Fruit fly (Drosophila melanogaster) whole organism, embryonic: ENCODE data around the gene Atu.

Experiments
- ATbp ChIP-seq: fragments of 200-800 bp; sonication (Bioruptor generic); optimal IDR thresholded peaks from 2 replicates; lab custom pipeline; 2017; ENCODE audit warnings: missing biosample characterization, mild to moderate bottlenecking, missing genetic modification characterization, missing genetic modification reagents
- CG10979 ChIP-seq: fragments of 200-800 bp; sonication (Bioruptor generic); optimal IDR thresholded peaks from 2 replicates; lab custom pipeline; 2018; ENCODE audit warnings: missing biosample characterization, mild to moderate bottlenecking, missing genetic modification characterization, moderate library complexity
- CG13894 ChIP-seq: fragments of 200-800 bp; sonication (Bioruptor generic); optimal IDR thresholded peaks from 3 replicates; lab custom pipeline; 2018; ENCODE audit warnings: missing biosample characterization, mild to moderate bottlenecking, missing genetic modification characterization, moderate library complexity
- CG15073 ChIP-seq: fragments of 200-800 bp; sonication (Bioruptor generic); optimal IDR thresholded peaks from 2 replicates; lab custom pipeline; 2016; ENCODE audit warnings: missing biosample characterization, missing genetic modification characterization
- CG15269 ChIP-seq: fragments of 200-800 bp; sonication (Bioruptor generic); optimal IDR thresholded peaks from 2 replicates; lab custom pipeline; 2018; ENCODE audit warnings: missing biosample characterization, mild to moderate bottlenecking, missing genetic modification characterization, moderate library complexity
- CG15479 ChIP-seq: fragments of 200-800 bp; sonication (Bioruptor generic); optimal IDR thresholded peaks from 3 replicates; lab custom pipeline; 2019; ENCODE audit warnings: missing biosample characterization, mild to moderate bottlenecking, missing genetic modification characterization, moderate library complexity
- CG15601 ChIP-seq: fragments of 200-800 bp; sonication (Bioruptor generic); optimal IDR thresholded peaks from 3 replicates; lab custom pipeline; 2019; ENCODE audit warnings: missing biosample characterization, mild to moderate bottlenecking, missing genetic modification characterization, moderate library complexity
- CG1647 ChIP-seq: fragments of 200-800 bp; sonication (Bioruptor generic); optimal IDR thresholded peaks from 3 replicates; lab custom pipeline; 2016; ENCODE audit warnings: missing biosample characterization, missing genetic modification characterization
- CG16815 ChIP-seq: fragments of 200-800 bp; sonication (Bioruptor generic); optimal IDR thresholded peaks from 3 replicates; lab custom pipeline; 2017; ENCODE audit warnings: missing biosample characterization, mild to moderate bottlenecking, missing genetic modification characterization
- CG17385 ChIP-seq: fragments of 200-800 bp; sonication (Bioruptor generic); optimal IDR thresholded peaks from 3 replicates; lab custom pipeline; 2018; ENCODE audit warnings: missing biosample characterization, mild to moderate bottlenecking, missing genetic modification characterization
- CG18262 ChIP-seq: fragments of 200-800 bp; optimal IDR thresholded peaks from 3 replicates; lab custom pipeline; 2019; ENCODE audit warnings: missing biosample characterization, mild to moderate bottlenecking, missing genetic modification characterization, moderate library complexity
- CG2120 ChIP-seq: fragments of 200-800 bp; sonication (Bioruptor generic); optimal IDR thresholded peaks from 3 replicates; lab custom pipeline; 2016; ENCODE audit warnings: missing biosample characterization, missing genetic modification characterization
- CG30431 ChIP-seq: fragments of 200-800 bp; sonication (Bioruptor generic); optimal IDR thresholded peaks from 2 replicates; lab custom pipeline; 2017; ENCODE audit warnings: missing biosample characterization, missing genetic modification characterization
- CG42726 ChIP-seq: fragments of 200-800 bp; sonication (Bioruptor generic); IDR thresholded peaks from 2 replicates; pipeline ENCODE4 v1.3.6; 2022; ENCODE audit warnings: missing biosample characterization, missing genetic modification characterization; ENCODE audit not compliant: partially characterized antibody
- CG7271 ChIP-seq: fragments of 200-800 bp; sonication (Bioruptor generic); optimal IDR thresholded peaks from 2 replicates; lab custom pipeline; 2018; ENCODE audit warnings: missing biosample characterization, mild to moderate bottlenecking, missing genetic modification characterization, moderate library complexity
- CG7556 ChIP-seq: fragments of 200-800 bp; sonication (Bioruptor generic); optimal IDR thresholded peaks from 2 replicates; lab custom pipeline; 2017; ENCODE audit warnings: missing biosample characterization, mild to moderate bottlenecking, missing genetic modification characterization
- CG7928 ChIP-seq: fragments of 200-800 bp; sonication (Bioruptor generic); optimal IDR thresholded peaks from 2 replicates; lab custom pipeline; 2017; ENCODE audit warnings: missing biosample characterization, mild to moderate bottlenecking, missing genetic modification characterization
- CG8281 ChIP-seq: fragments of 200-800 bp; sonication (Bioruptor generic); optimal IDR thresholded peaks from 2 replicates; lab custom pipeline; 2018; ENCODE audit warnings: missing biosample characterization, mild to moderate bottlenecking, missing genetic modification characterization, moderate library complexity
- CHES-1-like ChIP-seq: fragments of 200-800 bp; sonication (Bioruptor generic); optimal IDR thresholded peaks from 2 replicates; lab custom pipeline; 2016; ENCODE audit warnings: missing biosample characterization, missing genetic modification characterization
- E2f2 ChIP-seq: fragments of 200-800 bp; sonication (Bioruptor generic); IDR thresholded peaks from 2 replicates; pipeline ENCODE4 v1.3.6; 2022; ENCODE audit warnings: missing biosample characterization, missing genetic modification characterization
- Fer3 ChIP-seq: fragments of 200-800 bp; sonication (Bioruptor generic); optimal IDR thresholded peaks from 2 replicates; lab custom pipeline; 2018; ENCODE audit warnings: missing biosample characterization, mild to moderate bottlenecking, missing genetic modification characterization, moderate library complexity
- Gsc ChIP-seq: fragments of 200-800 bp; sonication (Bioruptor generic); IDR thresholded peaks from 2 replicates; pipeline ENCODE4 v1.3.6; 2022; ENCODE audit warnings: missing biosample characterization, missing genetic modification characterization
- HHEX ChIP-seq: fragments of 200-800 bp; sonication (Bioruptor generic); optimal IDR thresholded peaks from 3 replicates; lab custom pipeline; 2017; ENCODE audit warnings: missing biosample characterization, mild to moderate bottlenecking, missing genetic modification characterization, missing genetic modification reagents
- HmgD ChIP-seq: fragments of 200-800 bp; sonication (Bioruptor generic); optimal IDR thresholded peaks from 3 replicates; lab custom pipeline; 2016; ENCODE audit warnings: missing biosample characterization, missing genetic modification characterization
- Hr51 ChIP-seq, 2 experiments: fragments of 200-800 bp; sonication (Bioruptor generic); optimal IDR thresholded peaks; 2 replicates in 1 of 2; 3 replicates in 1 of 2; lab custom pipeline; 2016 to 2018; ENCODE audit warnings: missing biosample characterization in 2 of 2, missing genetic modification characterization in 2 of 2, mild to moderate bottlenecking in 1 of 2, moderate library complexity in 1 of 2
- Neu2 ChIP-seq: fragments of 200-800 bp; sonication (Bioruptor generic); optimal IDR thresholded peaks from 3 replicates; lab custom pipeline; 2016; ENCODE audit warnings: missing biosample characterization, missing genetic modification characterization, borderline replicate concordance
- Oaz ChIP-seq: fragments of 200-800 bp; sonication (Bioruptor generic); IDR thresholded peaks from 2 replicates; pipeline ENCODE4 v1.3.6; 2022; ENCODE audit warnings: missing biosample characterization, missing genetic modification characterization
- Rfx ChIP-seq: fragments of 200-800 bp; sonication (Bioruptor generic); IDR thresholded peaks from 2 replicates; pipeline ENCODE4 v1.3.6; 2022; ENCODE audit warnings: missing biosample characterization, missing genetic modification characterization
- Six4 ChIP-seq: fragments of 200-800 bp; sonication (Bioruptor generic); optimal IDR thresholded peaks from 2 replicates; lab custom pipeline; 2016; ENCODE audit warnings: missing biosample characterization, missing genetic modification characterization
- Ssrp ChIP-seq: fragments of 200-800 bp; sonication (Bioruptor generic); optimal IDR thresholded peaks from 2 replicates; lab custom pipeline; 2018; ENCODE audit warnings: missing biosample characterization, mild to moderate bottlenecking, missing genetic modification characterization, moderate library complexity
- Trl ChIP-seq, 3 experiments: fragments of >200 bp in 2 of 3; fragments of 200-800 bp in 1 of 3; sonication (Bioruptor generic) in 1 of 3; optimal IDR thresholded peaks; 2 replicates in 1 of 3; 3 replicates in 2 of 3; lab custom pipeline; 2016 to 2017; ENCODE audit warnings: missing biosample characterization in 1 of 3, missing genetic modification characterization in 1 of 3
- Xbp1 ChIP-seq: fragments of 200-800 bp; sonication (Bioruptor generic); optimal IDR thresholded peaks from 3 replicates; lab custom pipeline; 2016; ENCODE audit warnings: missing biosample characterization, mild to moderate bottlenecking, missing genetic modification characterization
- aop ChIP-seq: fragments of 200-800 bp; sonication (Bioruptor generic); IDR thresholded peaks from 2 replicates; pipeline ENCODE4 v1.3.6; 2022; ENCODE audit warnings: missing biosample characterization, missing genetic modification characterization
- br ChIP-seq: fragments of >200 bp; optimal IDR thresholded peaks from 2 replicates; lab custom pipeline; 2017
- chif ChIP-seq, 2 experiments: fragments of 200-800 bp; sonication (Bioruptor generic); optimal IDR thresholded peaks; 3 replicates each; lab custom pipeline; 2016; ENCODE audit warnings: missing biosample characterization in 2 of 2, missing genetic modification characterization in 2 of 2
- crc ChIP-seq: fragments of 200-800 bp; sonication (Bioruptor generic); optimal IDR thresholded peaks from 2 replicates; lab custom pipeline; 2016; ENCODE audit warnings: missing biosample characterization, missing genetic modification characterization
- ems ChIP-seq: fragments of 200-800 bp; sonication (Bioruptor generic); optimal IDR thresholded peaks from 3 replicates; lab custom pipeline; 2016; ENCODE audit warnings: missing biosample characterization, missing genetic modification characterization
- exex ChIP-seq: fragments of 200-800 bp; sonication (Bioruptor generic); optimal IDR thresholded peaks from 4 replicates; lab custom pipeline; 2018; ENCODE audit warnings: missing biosample characterization, mild to moderate bottlenecking, missing genetic modification characterization, moderate library complexity
- fd102C ChIP-seq: fragments of 200-800 bp; sonication (Bioruptor generic); optimal IDR thresholded peaks from 2 replicates; lab custom pipeline; 2018; ENCODE audit warnings: missing biosample characterization, mild to moderate bottlenecking, missing genetic modification characterization, moderate library complexity
- hkb ChIP-seq, 2 experiments: fragments of 200-800 bp in 1 of 2; fragments of >200 bp in 1 of 2; sonication (Bioruptor generic) in 1 of 2; IDR thresholded peaks in 1 of 2; optimal IDR thresholded peaks in 1 of 2; 2 replicates each; pipeline versions ENCODE4 v1.3.6 to Lab custom; 2017 to 2022; ENCODE audit warnings: missing biosample characterization in 1 of 2, missing genetic modification characterization in 1 of 2
- jigr1 ChIP-seq: fragments of 200-800 bp; sonication (Bioruptor generic); IDR thresholded peaks from 3 replicates; pipeline ENCODE4 v1.3.6; 2022; ENCODE audit warnings: missing biosample characterization, missing genetic modification characterization
- mirr ChIP-seq: fragments of 200-800 bp; sonication (Bioruptor generic); optimal IDR thresholded peaks from 3 replicates; lab custom pipeline; 2018; ENCODE audit warnings: missing biosample characterization, mild to moderate bottlenecking, missing genetic modification characterization
- pho ChIP-seq: fragments of 200-800 bp; sonication (Bioruptor generic); optimal IDR thresholded peaks from 2 replicates; lab custom pipeline; 2016; ENCODE audit warnings: missing biosample characterization, missing genetic modification characterization
- slou ChIP-seq: fragments of 200-800 bp; sonication (Bioruptor generic); optimal IDR thresholded peaks from 3 replicates; lab custom pipeline; 2016; ENCODE audit warnings: missing biosample characterization, missing genetic modification characterization
- sqz ChIP-seq: fragments of 200-800 bp; sonication (Bioruptor generic); optimal IDR thresholded peaks from 3 replicates; lab custom pipeline; 2018; ENCODE audit warnings: missing biosample characterization, mild to moderate bottlenecking, missing genetic modification characterization
- tap ChIP-seq: fragments of 200-800 bp; optimal IDR thresholded peaks from 3 replicates; lab custom pipeline; 2019; ENCODE audit warnings: missing biosample characterization, mild to moderate bottlenecking, missing genetic modification characterization, moderate library complexity
- tgo ChIP-seq: fragments of 200-800 bp; sonication (Bioruptor generic); IDR thresholded peaks from 3 replicates; pipeline ENCODE4 v1.3.6; 2022; ENCODE audit warnings: missing biosample characterization, missing genetic modification characterization
- toy ChIP-seq: fragments of 200-800 bp; sonication (Bioruptor generic); IDR thresholded peaks from 2 replicates; pipeline ENCODE4 v1.3.6; 2022; ENCODE audit warnings: missing biosample characterization, missing genetic modification characterization
- ttk ChIP-seq: fragments of 200-800 bp; sonication (Bioruptor generic); IDR thresholded peaks from 2 replicates; pipeline ENCODE4 v2.1.2; 2022; ENCODE audit warnings: missing biosample characterization, missing genetic modification characterization
- wor ChIP-seq: fragments of 200-800 bp; sonication (Bioruptor generic); IDR thresholded peaks from 2 replicates; pipeline ENCODE4 v1.3.6; 2022; ENCODE audit warnings: missing biosample characterization, missing genetic modification characterization

The Atu gene

DNA sequence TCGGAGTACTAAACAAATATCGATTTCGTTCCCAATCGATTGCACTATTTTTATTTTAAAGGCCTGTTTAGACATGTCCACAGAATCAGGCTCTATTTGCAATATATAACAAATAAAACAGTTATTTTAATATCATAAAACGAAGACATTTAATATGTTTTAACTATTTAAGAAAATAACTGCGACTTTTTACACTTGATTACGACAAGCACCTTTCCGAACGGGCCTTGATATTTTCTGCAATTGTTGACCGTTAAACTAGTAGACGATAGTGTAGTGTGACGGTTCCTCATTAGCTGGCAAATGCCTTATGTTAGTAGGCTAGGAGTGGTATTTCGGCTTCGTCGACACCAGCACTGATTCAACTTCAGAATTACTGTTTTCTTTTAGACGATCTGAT is 44.6 kb upstream of the Atu start, which contains the start of the genes CG2931 and Rheb (continued):
- TF ChIP-seq CG1647 = peak; percentile 63
- TF ChIP-seq Hr51 (GFP tag; optimal IDR thresholded peaks at IDR 0.05; lab: Kevin White, UChicago) = peak; percentile 53 to 63
- TF ChIP-seq slou (GFP tag; lab: Kevin White, UChicago) = peak; percentile 62
- TF ChIP-seq CG8281 = no peak
- TF ChIP-seq CG17385 = peak; percentile 45
- peak; percentile 19 for TF ChIP-seq exex (tag; lab: Kevin White, UChicago)
- no peak for TF ChIP-seq crc (GFP tag; lab: Kevin White, UChicago)
- TF ChIP-seq E2f2 (GFP tag; lab: Robert Waterston, UW) = peak; percentile 51; the same call in 1 of the 2 replicates
- TF ChIP-seq ATbp (GFP tag; lab: Kevin White, UChicago) = no peak
- peak; percentile 15 for TF ChIP-seq CG7928
- TF ChIP-seq Neu2 (GFP tag; lab: Kevin White, UChicago) = no peak
- peak; percentile 33 for TF ChIP-seq Six4 (GFP tag; lab: Kevin White, UChicago)
- TF ChIP-seq CG16815 = peak; percentile 35
- TF ChIP-seq Xbp1 (GFP tag; lab: Kevin White, UChicago) = peak; percentile 77
- peak; percentile 58 for TF ChIP-seq CG10979 (tag; lab: Kevin White, UChicago)
- TF ChIP-seq CG15601 (tag; lab: Kevin White, UChicago) = peak; percentile 71
- TF ChIP-seq aop (GFP tag; lab: Robert Waterston, UW) = no peak
- no peak for TF ChIP-seq hkb (optimal IDR thresholded peaks at IDR 0.05; lab: Kevin White, UChicago)
- peak; percentile 68 for TF ChIP-seq hkb (GFP tag; IDR thresholded peaks at IDR 0.05; lab: Robert Waterston, UW)
- TF ChIP-seq Ssrp (tag; lab: Kevin White, UChicago) = peak; percentile 37
- TF ChIP-seq HHEX (GFP tag; lab: Kevin White, UChicago) = peak; percentile 27
- TF ChIP-seq CG15073 (GFP tag; lab: Kevin White, UChicago) = no peak
- no peak for TF ChIP-seq toy (GFP tag; lab: Robert Waterston, UW)
- TF ChIP-seq CG2120 (GFP tag; lab: Kevin White, UChicago) = peak; percentile 83
- no peak for TF ChIP-seq sqz (GFP tag; lab: Kevin White, UChicago)
- no peak for TF ChIP-seq jigr1 (GFP tag; lab: Robert Waterston, UW)
- TF ChIP-seq CG7271 (tag; lab: Kevin White, UChicago) = peak; percentile 57
- TF ChIP-seq br (lab: Kevin White, UChicago) = no peak
- TF ChIP-seq CG18262 (tag; lab: Kevin White, UChicago) = peak; percentile 57
- TF ChIP-seq CG7556 = peak; percentile 20
- TF ChIP-seq ttk (GFP tag; lab: Robert Waterston, UW) = 0 out of 2 replicates have a peak, but pooled peaks have one; percentile 57
- TF ChIP-seq pho (GFP tag; lab: Kevin White, UChicago) = peak; percentile 43
- TF ChIP-seq Fer3 (tag; lab: Kevin White, UChicago) = peak; percentile 63
- no peak for TF ChIP-seq CHES-1-like (GFP tag; lab: Kevin White, UChicago)
- TF ChIP-seq ems (GFP tag; lab: Kevin White, UChicago) = peak; percentile 45
- TF ChIP-seq mirr (GFP tag; lab: Kevin White, UChicago) = no peak
- peak; percentile 11 to 47 for TF ChIP-seq chif (GFP tag; optimal IDR thresholded peaks at IDR 0.05; lab: Kevin White, UChicago)
- peak; percentile 68 for TF ChIP-seq CG15269
- peak; percentile 48 for TF ChIP-seq tap (tag; lab: Kevin White, UChicago)
- TF ChIP-seq tgo (GFP tag; lab: Robert Waterston, UW) = peak; percentile 67
- TF ChIP-seq CG15479 (GFP tag; lab: Kevin White, UChicago) = peak; percentile 51
- TF ChIP-seq CG13894 (tag; lab: Kevin White, UChicago) = peak; percentile 63
- TF ChIP-seq Rfx (GFP tag; lab: Robert Waterston, UW) = peak; percentile 81
- TF ChIP-seq wor = no peak
- TF ChIP-seq fd102C (GFP tag; lab: Kevin White, UChicago) = no peak
- TF ChIP-seq Trl (optimal IDR thresholded peaks at IDR 0.05; lab: Kevin White, UChicago) = no peak
- TF ChIP-seq Trl (GFP tag; optimal IDR thresholded peaks at IDR 0.05; lab: Kevin White, UChicago) = no peak
- 0 out of 2 replicates have a peak, but pooled peaks have one; percentile 7 for TF ChIP-seq Gsc (GFP tag; lab: Robert Waterston, UW)
- peak; percentile 49; the same call in 1 of the 2 replicates for TF ChIP-seq Oaz (GFP tag; lab: Robert Waterston, UW)
- TF ChIP-seq CG30431 (GFP tag; lab: Kevin White, UChicago) = no peak
- TF ChIP-seq CG42726 = peak; percentile 61; the same call in 1 of the 2 replicates
- TF ChIP-seq HmgD (GFP tag; lab: Kevin White, UChicago) = no peak
